Worm (Caenorhabditis elegans): ENCODE measurements around the gene gap-2.

gap-2 gene

ce11 chrX:9537538-9538172 is 65.4 kb downstream of the gap-2 start:
- TF ChIP-seq ztf-4 (tag; optimal IDR thresholded peaks at IDR 0.05) (no peak), fos-1 (tag; optimal IDR thresholded peaks at IDR 0.05) (no peak), skn-1 (tag; optimal IDR thresholded peaks at IDR 0.05) (no peak), nhr-23 (tag; optimal IDR thresholded peaks at IDR 0.05) (peak; percentile 56), ceh-82 (tag; optimal IDR thresholded peaks at IDR 0.05) (no peak), jun-1 (tag; optimal IDR thresholded peaks at IDR 0.05) (peak; percentile 15), elt-3 (tag; optimal IDR thresholded peaks at IDR 0.05) (peak in 1 of 3 experiments; percentile 50), pqm-1 (tag; optimal IDR thresholded peaks at IDR 0.05) (peak; percentile 52), hmg-11 (tag; optimal IDR thresholded peaks at IDR 0.05) (no peak), nhr-25 (tag; optimal IDR thresholded peaks at IDR 0.05) (peak; percentile 84), ama-1 (optimal IDR thresholded peaks at IDR 0.05) (no peak), nhr-43 (tag; optimal IDR thresholded peaks at IDR 0.05; ENCODE audit: poor library complexity, severe bottlenecking) (peak; percentile 67), nhr-237 (tag; optimal IDR thresholded peaks at IDR 0.05) (no peak)

- TF ChIP-seq ztf-4 (tag; optimal IDR thresholded peaks at IDR 0.05), result no peak
- no peak for TF ChIP-seq eor-1 (tag; optimal IDR thresholded peaks at IDR 0.05)
- no peak for TF ChIP-seq ceh-82 (tag; optimal IDR thresholded peaks at IDR 0.05)
- peak; percentile 76 for TF ChIP-seq elt-2 (tag; optimal IDR thresholded peaks at IDR 0.05)
- TF ChIP-seq pqm-1 (tag; optimal IDR thresholded peaks at IDR 0.05), result peak; percentile 61
- TF ChIP-seq pha-4 (tag; optimal IDR thresholded peaks at IDR 0.05), result peak; percentile 92
Observed at ce11 chrX:9539294-9540030, 67.2 kb downstream of the gap-2 start, which contains the start of gene nuc-1. Gene nuc-1, plus strand, starts transcription at chrX:9539905.

- TF ChIP-seq fkh-10 (GFP tag; optimal IDR thresholded peaks at IDR 0.05) (no peak), elt-2 (tag; optimal IDR thresholded peaks at IDR 0.05) (peak; percentile 96), pha-4 (tag; optimal IDR thresholded peaks at IDR 0.05) (peak; percentile 36), mdl-1 (tag; optimal IDR thresholded peaks at IDR 0.05) (peak; percentile 20), jun-1 (tag; optimal IDR thresholded peaks at IDR 0.05) (peak; percentile 67), zag-1 (tag; optimal IDR thresholded peaks at IDR 0.05) (no peak), nhr-12 (tag; optimal IDR thresholded peaks at IDR 0.05) (no peak), pqm-1 (tag; optimal IDR thresholded peaks at IDR 0.05) (peak; percentile 96)
Observed at ce11 chrX:9540464-9540863, 68.2 kb downstream of the gap-2 start.

DNA sequence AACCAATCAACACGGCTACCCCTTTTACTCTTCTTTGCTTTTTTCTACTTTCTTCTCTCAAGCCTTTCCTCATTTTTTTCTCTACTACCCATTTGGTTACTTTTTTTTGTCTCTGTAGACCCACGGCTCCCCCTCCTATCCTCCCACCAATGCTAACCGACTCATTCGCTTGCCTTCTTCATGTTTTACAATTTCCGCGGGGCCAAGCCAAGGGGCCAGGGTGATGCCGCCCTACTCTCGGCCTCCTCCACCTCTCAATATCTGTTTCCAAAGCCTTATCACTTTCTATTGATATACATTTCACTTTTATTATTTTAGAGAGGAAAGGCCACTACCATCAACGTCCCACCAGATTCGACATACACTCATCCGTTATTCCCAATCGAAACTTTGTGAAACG is 71.1 kb downstream of the gap-2 start, which contains the start of gene F49E2.5:
TSS of gene F49E2.5 (plus strand) at position 301 of the 400 bp plus-strand sequence.
- TF ChIP-seq nfya-1 (tag; optimal IDR thresholded peaks at IDR 0.05; ENCODE audit: insufficient read depth), result no peak
- TF ChIP-seq fkh-10 (GFP tag; optimal IDR thresholded peaks at IDR 0.05), result no peak
- no peak for TF ChIP-seq fkh-2 (tag; optimal IDR thresholded peaks at IDR 0.05)
- TF ChIP-seq elt-2 (tag; optimal IDR thresholded peaks at IDR 0.05), result no peak
- no peak for TF ChIP-seq elt-1 (tag; optimal IDR thresholded peaks at IDR 0.05)
- TF ChIP-seq ZK546.5 (tag; optimal IDR thresholded peaks at IDR 0.05), result no peak
- TF ChIP-seq unc-39 (tag; optimal IDR thresholded peaks at IDR 0.05), result no peak

DNA sequence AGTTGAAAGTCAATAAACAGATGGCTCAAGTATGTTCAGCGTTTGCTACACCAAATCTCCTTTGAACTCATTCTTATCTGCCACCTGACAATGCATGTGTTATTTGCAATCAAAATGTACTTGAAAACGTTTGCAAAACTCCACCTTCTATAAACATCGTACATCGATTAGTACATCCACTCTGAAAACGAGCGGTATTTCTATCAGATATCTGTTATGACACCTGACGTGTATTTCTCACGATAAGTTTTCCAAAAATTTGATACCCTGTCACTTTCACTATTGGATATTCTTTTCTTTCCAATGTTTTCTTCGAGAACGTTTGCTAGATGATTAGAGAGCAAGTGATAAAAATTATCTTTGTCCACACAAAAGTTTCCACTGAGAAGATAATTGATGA is 72.1 kb downstream of the gap-2 start:
- peak; percentile 12 for TF ChIP-seq nfya-1 (tag; optimal IDR thresholded peaks at IDR 0.05; ENCODE audit: insufficient read depth)
- peak; percentile 82 for TF ChIP-seq pha-4 (tag; optimal IDR thresholded peaks at IDR 0.05)
- TF ChIP-seq nhr-67 (tag; optimal IDR thresholded peaks at IDR 0.05), result no peak
- no peak for TF ChIP-seq unc-62 (GFP tag; optimal IDR thresholded peaks at IDR 0.05)
- no peak for TF ChIP-seq nhr-25 (tag; optimal IDR thresholded peaks at IDR 0.05)
- TF ChIP-seq aly-2 (tag; optimal IDR thresholded peaks at IDR 0.05), result no peak
- no peak for TF ChIP-seq hmg-11 (tag; optimal IDR thresholded peaks at IDR 0.05)
- no peak for TF ChIP-seq nhr-28 (tag; optimal IDR thresholded peaks at IDR 0.05)
- TF ChIP-seq nhr-43 (tag; optimal IDR thresholded peaks at IDR 0.05; ENCODE audit: poor library complexity, severe bottlenecking), result no peak
- TF ChIP-seq ztf-11 (tag; optimal IDR thresholded peaks at IDR 0.05), result no peak
- no peak for TF ChIP-seq jun-1 (tag; optimal IDR thresholded peaks at IDR 0.05)

ce11 chrX:9546640-9547039 is 74.4 kb downstream of the gap-2 start:
- TF ChIP-seq nhr-77 (tag; optimal IDR thresholded peaks at IDR 0.05), result no peak
- TF ChIP-seq egl-5 (tag; optimal IDR thresholded peaks at IDR 0.05), result peak; percentile 48
